Worm (Caenorhabditis elegans): ENCODE measurements around the gene rab-30.
A peak's percentile ranks its signal among the peaks of the same experiment; 100 is the strongest.

The rab-30 gene

ce11 chrIII:10586243-10586642 is 25.8 kb downstream of the rab-30 start, which contains the start of gene Y45F3A.5:
Y45F3A.5 (minus strand) TSS chrIII:10586343.
- no peak for TF ChIP-seq mdt-29 (GFP tag; IDR thresholded peaks at IDR 0.05)
- no peak for TF ChIP-seq ceh-20 (GFP tag; IDR thresholded peaks at IDR 0.05)
- no peak for TF ChIP-seq pqm-1 (tag; optimal IDR thresholded peaks at IDR 0.05)
- no peak for TF ChIP-seq mes-2 (tag; optimal IDR thresholded peaks at IDR 0.05; ENCODE audit: poor library complexity, severe bottlenecking)
- no peak for TF ChIP-seq cey-2 (tag; optimal IDR thresholded peaks at IDR 0.05; ENCODE audit: borderline replicate concordance, insufficient read depth)
- no peak for TF ChIP-seq ZK337.2 (GFP tag; IDR thresholded peaks at IDR 0.05)

DNA sequence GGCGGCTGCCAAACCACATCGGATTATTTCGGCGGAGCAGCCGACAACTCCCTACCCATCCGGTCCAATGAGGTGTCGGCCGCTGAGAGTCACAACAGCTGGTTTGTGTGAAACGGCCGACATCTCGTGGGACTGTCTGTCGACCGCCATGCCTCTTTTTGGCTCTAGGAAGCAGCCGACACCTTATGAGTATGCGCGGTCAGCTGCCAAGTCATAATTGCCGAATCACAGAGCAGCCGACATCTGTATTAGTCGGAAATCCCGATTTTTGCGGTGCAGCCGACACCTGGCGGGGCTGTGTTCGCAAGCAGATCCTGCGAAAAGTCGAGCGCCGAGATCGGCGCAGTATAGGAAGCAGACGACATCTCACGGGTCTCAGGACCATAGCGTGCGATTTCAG is 31.7 kb downstream of the rab-30 start:
- TF ChIP-seq unc-39 (tag; optimal IDR thresholded peaks at IDR 0.05) (no peak), zfp-2 (tag; optimal IDR thresholded peaks at IDR 0.05) (no peak), gei-8 (GFP tag; optimal IDR thresholded peaks at IDR 0.05) (no peak), arid-1 (GFP tag; conservative IDR thresholded peaks at IDR 0.05) (no peak), set-16 (GFP tag; IDR thresholded peaks at IDR 0.05) (peak; percentile 63), dmd-8 (GFP tag; IDR thresholded peaks at IDR 0.05) (no peak), aha-1 (tag) (peak; percentile 30), fkh-10 (GFP tag; optimal IDR thresholded peaks at IDR 0.05) (no peak), lin-29 (GFP tag; IDR thresholded peaks at IDR 0.05) (no peak)

- TF ChIP-seq set-16 (GFP tag; IDR thresholded peaks at IDR 0.05): no peak
Measured at ce11 chrIII:10592729-10593128, 32.3 kb downstream of the rab-30 start, which contains the start of gene Y45F3A.8. Y45F3A.8 (minus strand) TSS chrIII:10592829.

DNA sequence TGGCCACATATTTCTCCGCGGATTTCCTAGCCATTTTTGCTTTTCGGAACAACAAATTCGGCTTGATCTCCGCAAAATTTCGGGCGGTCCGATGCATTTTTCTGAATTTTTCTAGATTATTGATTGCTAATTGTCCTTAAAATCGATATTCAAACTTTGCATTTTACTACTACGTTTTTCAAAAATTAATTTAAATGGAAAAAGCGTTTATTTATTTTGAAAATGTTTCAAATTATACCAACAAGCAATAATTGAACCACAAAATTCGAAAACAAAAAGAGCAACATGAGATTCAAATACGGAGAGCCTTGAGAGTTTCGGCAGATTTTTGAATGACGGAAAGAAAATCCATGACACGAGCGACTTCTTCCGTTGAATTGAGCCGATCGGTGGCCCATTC is 34.7 kb downstream of the rab-30 start, which contains the start of gene Y45F3A.9:
Gene Y45F3A.9 (minus strand): TSS at position 101 of the 400 bp plus-strand sequence.
- TF ChIP-seq aha-1 (tag): peak; percentile 31
- TF ChIP-seq tra-1 (GFP tag; IDR thresholded peaks at IDR 0.05): no peak
- no peak for TF ChIP-seq skn-1 (tag; optimal IDR thresholded peaks at IDR 0.05)
- no peak for TF ChIP-seq rbr-2 (tag; optimal IDR thresholded peaks at IDR 0.05)
- TF ChIP-seq ztf-11 (tag; optimal IDR thresholded peaks at IDR 0.05): no peak
- no peak for TF ChIP-seq F37D6.2 (tag; optimal IDR thresholded peaks at IDR 0.05)
- no peak for TF ChIP-seq unc-62 (GFP tag; optimal IDR thresholded peaks at IDR 0.05 in 1 of 2)
- TF ChIP-seq unc-62 (tag; optimal IDR thresholded peaks at IDR 0.05): no peak
- TF ChIP-seq ama-1 (optimal IDR thresholded peaks at IDR 0.05): peak; percentile 37

ce11 chrIII:10596387-10596786 is 36.0 kb downstream of the rab-30 start, which contains the start of gene Y39A1A.3:
Y39A1A.3 (minus strand) TSS chrIII:10596487.
- TF ChIP-seq Y48G9A.11 (GFP tag; IDR thresholded peaks at IDR 0.05) (no peak), lsy-2 (tag; optimal IDR thresholded peaks at IDR 0.05) (no peak), ctbp-1 (GFP tag; IDR thresholded peaks at IDR 0.05) (no peak), unc-130 (GFP tag; optimal IDR thresholded peaks at IDR 0.05) (no peak), unc-39 (tag; optimal IDR thresholded peaks at IDR 0.05) (no peak), mep-1 (tag; optimal IDR thresholded peaks at IDR 0.05) (peak; percentile 6), ama-1 (optimal IDR thresholded peaks at IDR 0.05) (peak; percentile 53)

DNA sequence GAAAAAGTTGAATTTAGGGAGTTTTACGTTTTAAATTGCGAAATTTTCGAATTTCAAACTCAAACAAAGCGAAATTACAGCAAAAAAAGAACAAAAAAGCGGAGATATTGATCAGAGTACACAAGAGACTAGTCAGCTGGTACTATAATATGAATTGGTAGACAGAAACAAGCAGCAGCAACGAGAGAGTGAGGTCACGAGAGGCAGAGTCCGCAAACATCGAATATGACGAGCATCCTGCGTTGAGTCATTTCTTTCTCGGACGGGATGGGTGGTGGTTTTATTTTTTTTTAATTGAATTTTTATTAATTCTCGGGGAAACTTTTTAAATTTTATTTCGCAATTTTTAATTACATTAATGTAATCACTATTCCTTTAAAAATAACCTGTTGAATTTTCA is 39.3 kb downstream of the rab-30 start:
- peak; percentile 66 for TF ChIP-seq lin-13 (GFP tag; optimal IDR thresholded peaks at IDR 0.05)
- peak in 1 of 2 experiments; percentile 50 for TF ChIP-seq mdl-1 (tag; optimal IDR thresholded peaks at IDR 0.05)
- TF ChIP-seq nhr-111 (GFP tag; optimal IDR thresholded peaks at IDR 0.05): no peak
- TF ChIP-seq pha-4 (GFP tag; IDR thresholded peaks at IDR 0.05): 0 out of 2 replicates have a peak, but pooled peaks have one; percentile 52
- TF ChIP-seq pha-4 (tag; optimal IDR thresholded peaks at IDR 0.05): peak; percentile 96
- TF ChIP-seq ceh-44 (GFP tag; IDR thresholded peaks at IDR 0.05): no peak
- no peak for TF ChIP-seq spr-3 (GFP tag; optimal IDR thresholded peaks at IDR 0.05)
- TF ChIP-seq duxl-1 (tag; optimal IDR thresholded peaks at IDR 0.05; ENCODE audit: poor library complexity): peak; percentile 31
- TF ChIP-seq ces-1 (GFP tag; optimal IDR thresholded peaks at IDR 0.05): no peak
- peak; percentile 52; the same call in 1 of the 2 replicates for TF ChIP-seq dmd-6 (GFP tag; IDR thresholded peaks at IDR 0.05)
- peak in 1 of 2 experiments; percentile 81 for TF ChIP-seq lsy-2 (tag; optimal IDR thresholded peaks at IDR 0.05)
- TF ChIP-seq nhr-237 (tag; optimal IDR thresholded peaks at IDR 0.05): no peak
- no peak for TF ChIP-seq Y48G9A.11 (GFP tag; IDR thresholded peaks at IDR 0.05)
- peak; percentile 14 for TF ChIP-seq nhr-77 (tag; optimal IDR thresholded peaks at IDR 0.05)
- TF ChIP-seq lin-38 (GFP tag; IDR thresholded peaks at IDR 0.05): peak; percentile 62
- peak; percentile 74 for TF ChIP-seq hmg-1.1 (GFP tag; IDR thresholded peaks at IDR 0.05)
- peak; percentile 78 for TF ChIP-seq mes-2 (tag; optimal IDR thresholded peaks at IDR 0.05; ENCODE audit: poor library complexity, severe bottlenecking)
- peak in 1 of 2 experiments; percentile 44 for TF ChIP-seq hif-1 (tag; optimal IDR thresholded peaks at IDR 0.05)

Measured in whole organism, L4 larva.